Worm (Caenorhabditis elegans): ENCODE measurements around the gene alh-3.

DNA sequence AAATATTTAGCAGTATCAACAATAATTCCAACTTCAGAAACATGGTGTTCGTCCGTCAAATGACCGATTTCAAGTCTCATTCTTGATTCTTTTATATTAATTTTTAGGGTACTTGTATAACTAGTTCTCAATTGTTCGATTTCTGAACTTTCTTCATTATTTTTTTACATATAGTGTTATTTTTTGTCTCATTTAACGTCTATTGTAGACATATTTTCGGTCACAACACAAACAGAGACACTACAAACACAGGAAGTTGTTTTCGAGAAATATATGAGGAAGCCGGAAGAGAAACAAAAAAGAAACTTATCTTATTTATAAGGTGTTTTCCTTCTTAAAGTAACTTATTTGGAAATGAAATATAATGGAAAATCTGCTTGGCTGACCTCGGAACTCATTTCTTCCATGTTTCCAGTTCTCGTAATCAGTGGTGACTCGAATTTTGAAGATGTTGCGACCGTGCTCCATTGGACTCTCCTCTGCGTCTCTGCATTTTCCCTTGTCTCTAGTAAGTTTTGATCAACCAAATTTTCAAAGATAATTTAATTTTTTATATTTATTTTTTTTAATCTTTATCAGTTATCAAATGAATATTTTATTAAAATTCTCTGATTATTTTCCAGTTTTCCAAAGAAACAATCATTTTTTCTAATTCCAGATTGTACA, 31.4 kb downstream of the alh-3 start, which contains the start of the genes F36H1.12 and lin-3:
- TF ChIP-seq flt-1 (GFP tag; IDR thresholded peaks at IDR 0.05) (no peak), med-1 (GFP tag; optimal IDR thresholded peaks at IDR 0.05; ENCODE audit: insufficient read depth) (no peak), T22C8.4 (GFP tag; IDR thresholded peaks at IDR 0.05) (no peak)
